Fruit fly (Drosophila melanogaster) whole organism, embryonic: ENCODE results near the gene CG32625.

Source experiments
- Bgb ChIP-seq: fragments of 200-800 bp; sonication (Bioruptor generic); IDR thresholded peaks from 2 replicates; pipeline ENCODE4 v1.3.6; 2022; ENCODE audit warnings: missing biosample characterization, missing genetic modification characterization; ENCODE audit not compliant: partially characterized antibody
- CG10147 ChIP-seq: fragments of 200-800 bp; sonication (Bioruptor generic); optimal IDR thresholded peaks from 2 replicates; lab custom pipeline; 2019; ENCODE audit warnings: missing biosample characterization, mild to moderate bottlenecking, missing genetic modification characterization, moderate library complexity
- CG11398 ChIP-seq: fragments of 200-800 bp; sonication (Bioruptor generic); optimal IDR thresholded peaks from 2 replicates; lab custom pipeline; 2016; ENCODE audit warnings: missing biosample characterization, missing genetic modification characterization
- CG11560 ChIP-seq: fragments of 200-800 bp; sonication (Bioruptor generic); IDR thresholded peaks from 3 replicates; pipeline ENCODE4 v1.3.6; 2022; ENCODE audit warnings: missing biosample characterization, missing genetic modification characterization
- CG12104 ChIP-seq: fragments of 200-800 bp; sonication (Bioruptor generic); optimal IDR thresholded peaks from 3 replicates; lab custom pipeline; 2016; ENCODE audit warnings: missing biosample characterization, missing genetic modification characterization
- CG13287 ChIP-seq: fragments of 200-800 bp; sonication (Bioruptor generic); IDR thresholded peaks from 2 replicates; pipeline ENCODE4 v1.3.6; 2022; ENCODE audit warnings: missing biosample characterization, missing genetic modification characterization; ENCODE audit not compliant: partially characterized antibody
- CG15514 ChIP-seq: fragments of 200-800 bp; sonication (Bioruptor generic); optimal IDR thresholded peaks from 3 replicates; lab custom pipeline; 2017; ENCODE audit warnings: missing biosample characterization, missing genetic modification characterization, mild to moderate bottlenecking, moderate library complexity, missing genetic modification reagents
- CG1647 ChIP-seq: fragments of 200-800 bp; sonication (Bioruptor generic); optimal IDR thresholded peaks from 3 replicates; lab custom pipeline; 2016; ENCODE audit warnings: missing biosample characterization, missing genetic modification characterization
- CG17359 ChIP-seq: fragments of 200-800 bp; sonication (Bioruptor generic); optimal IDR thresholded peaks from 3 replicates; lab custom pipeline; 2018; ENCODE audit warnings: missing biosample characterization, mild to moderate bottlenecking, missing genetic modification characterization, moderate library complexity
- CG17912 ChIP-seq: fragments of 200-800 bp; sonication (Bioruptor generic); optimal IDR thresholded peaks from 2 replicates; lab custom pipeline; 2018; ENCODE audit warnings: missing biosample characterization, mild to moderate bottlenecking, missing genetic modification characterization
- CG2116 ChIP-seq: fragments of 200-800 bp; sonication (Bioruptor generic); optimal IDR thresholded peaks from 3 replicates; lab custom pipeline; 2018; ENCODE audit warnings: missing biosample characterization, mild to moderate bottlenecking, missing genetic modification characterization
- CG30020 ChIP-seq: fragments of 200-800 bp; optimal IDR thresholded peaks from 2 replicates; lab custom pipeline; 2019; ENCODE audit warnings: missing biosample characterization, mild to moderate bottlenecking, missing genetic modification characterization, moderate library complexity
- CG31224 ChIP-seq: fragments of 200-800 bp; sonication (Bioruptor generic); IDR thresholded peaks from 2 replicates; pipeline ENCODE4 v1.3.6; 2022; ENCODE audit warnings: missing biosample characterization, missing genetic modification characterization
- CG42726 ChIP-seq: fragments of 200-800 bp; sonication (Bioruptor generic); IDR thresholded peaks from 2 replicates; pipeline ENCODE4 v1.3.6; 2022; ENCODE audit warnings: missing biosample characterization, missing genetic modification characterization; ENCODE audit not compliant: partially characterized antibody
- CG4617 ChIP-seq: fragments of 200-800 bp; sonication (Bioruptor generic); optimal IDR thresholded peaks from 3 replicates; lab custom pipeline; 2016; ENCODE audit warnings: missing biosample characterization, missing genetic modification characterization, borderline replicate concordance
- CG5180 ChIP-seq: fragments of 200-800 bp; sonication (Bioruptor generic); optimal IDR thresholded peaks from 3 replicates; lab custom pipeline; 2017; ENCODE audit warnings: missing biosample characterization, missing genetic modification characterization, mild to moderate bottlenecking, moderate library complexity, missing genetic modification reagents
- CG6791 ChIP-seq: fragments of 200-800 bp; sonication (Bioruptor generic); IDR thresholded peaks from 3 replicates; pipeline ENCODE4 v1.3.6; 2022; ENCODE audit warnings: missing biosample characterization, missing genetic modification characterization; ENCODE audit not compliant: partially characterized antibody
- CG6813 ChIP-seq: fragments of 200-800 bp; sonication (Bioruptor generic); optimal IDR thresholded peaks from 2 replicates; lab custom pipeline; 2017; ENCODE audit warnings: missing biosample characterization, missing genetic modification characterization, mild to moderate bottlenecking, moderate library complexity, missing genetic modification reagents
- CG7745 ChIP-seq: fragments of 200-800 bp; sonication (Bioruptor generic); optimal IDR thresholded peaks from 2 replicates; lab custom pipeline; 2018; ENCODE audit warnings: missing biosample characterization, mild to moderate bottlenecking, missing genetic modification characterization, moderate library complexity
- CG8290 ChIP-seq, 3 experiments: fragments of 200-800 bp; sonication (Bioruptor generic); optimal IDR thresholded peaks; 2 replicates each; lab custom pipeline; 2016 to 2019; ENCODE audit warnings: missing biosample characterization in 3 of 3, missing genetic modification characterization in 3 of 3, mild to moderate bottlenecking in 2 of 3, moderate library complexity in 1 of 3
- CG8924 ChIP-seq: fragments of 200-800 bp; optimal IDR thresholded peaks from 3 replicates; lab custom pipeline; 2019; ENCODE audit warnings: missing biosample characterization, mild to moderate bottlenecking, missing genetic modification characterization, moderate library complexity
- Camta ChIP-seq: fragments of 200-800 bp; sonication (Bioruptor generic); optimal IDR thresholded peaks from 2 replicates; lab custom pipeline; 2016; ENCODE audit warnings: missing biosample characterization, missing genetic modification characterization
- CkIIα-i1 ChIP-seq: fragments of 200-800 bp; sonication (Bioruptor generic); IDR thresholded peaks from 2 replicates; pipeline ENCODE4 v1.3.6; 2022; ENCODE audit warnings: missing biosample characterization, missing genetic modification characterization
- D ChIP-seq, 2 experiments: fragments of 200-800 bp in 1 of 2; fragments of >200 bp in 1 of 2; sonication (Bioruptor generic) in 1 of 2; optimal IDR thresholded peaks; 2 replicates in 1 of 2; 3 replicates in 1 of 2; lab custom pipeline; 2017; ENCODE audit warnings: mild to moderate bottlenecking in 1 of 2, missing biosample characterization in 1 of 2, missing genetic modification characterization in 1 of 2, missing genetic modification reagents in 1 of 2
- Dbx ChIP-seq: fragments of 200-800 bp; sonication (Bioruptor generic); IDR thresholded peaks from 3 replicates; pipeline ENCODE4 v1.3.6; 2022; ENCODE audit warnings: missing biosample characterization, missing genetic modification characterization
- Deaf1 ChIP-seq: fragments of 200-800 bp; optimal IDR thresholded peaks from 3 replicates; lab custom pipeline; 2019; ENCODE audit warnings: missing biosample characterization, mild to moderate bottlenecking, missing genetic modification characterization, moderate library complexity
- Dref ChIP-seq: fragments of 200-800 bp; sonication (Bioruptor generic); IDR thresholded peaks from 2 replicates; pipeline ENCODE4 v1.3.6; 2022; ENCODE audit warnings: missing biosample characterization, missing genetic modification characterization
- ERR ChIP-seq: fragments of 200-800 bp; sonication (Bioruptor generic); optimal IDR thresholded peaks from 2 replicates; lab custom pipeline; 2016; ENCODE audit warnings: missing biosample characterization, missing genetic modification characterization
- H2.0 ChIP-seq: fragments of 200-800 bp; sonication (Bioruptor generic); IDR thresholded peaks from 2 replicates; pipeline ENCODE4 v1.3.6; 2022; ENCODE audit warnings: missing biosample characterization, missing genetic modification characterization
- Mes4 ChIP-seq: fragments of 200-800 bp; sonication (Bioruptor generic); optimal IDR thresholded peaks from 2 replicates; lab custom pipeline; 2016; ENCODE audit warnings: missing biosample characterization, missing genetic modification characterization
- Pdp1 ChIP-seq, 2 experiments: fragments of 200-800 bp; sonication (Bioruptor generic); optimal IDR thresholded peaks; 3 replicates each; lab custom pipeline; 2016; ENCODE audit warnings: missing biosample characterization in 2 of 2, missing genetic modification characterization in 2 of 2, mild to moderate bottlenecking in 1 of 2, moderate library complexity in 1 of 2
- Scr ChIP-seq: fragments of 200-800 bp; sonication (Bioruptor generic); IDR thresholded peaks from 2 replicates; pipeline ENCODE4 v1.3.6; 2022; ENCODE audit warnings: missing biosample characterization, missing genetic modification characterization; ENCODE audit not compliant: partially characterized antibody
- Sox102F ChIP-seq: fragments of 200-800 bp; sonication (Bioruptor generic); optimal IDR thresholded peaks from 2 replicates; lab custom pipeline; 2018; ENCODE audit warnings: missing biosample characterization, mild to moderate bottlenecking, missing genetic modification characterization, moderate library complexity
- amos ChIP-seq: fragments of 200-800 bp; sonication (Bioruptor generic); IDR thresholded peaks from 2 replicates; pipeline ENCODE4 v1.3.6; 2022; ENCODE audit warnings: missing biosample characterization, missing genetic modification characterization; ENCODE audit not compliant: partially characterized antibody
- ara ChIP-seq: fragments of 200-800 bp; sonication (Bioruptor generic); IDR thresholded peaks from 2 replicates; pipeline ENCODE4 v1.3.6; 2022; ENCODE audit warnings: missing biosample characterization, missing genetic modification characterization
- bbx ChIP-seq: fragments of 200-800 bp; sonication (Bioruptor generic); IDR thresholded peaks from 2 replicates; pipeline ENCODE4 v1.3.6; 2022; ENCODE audit warnings: missing biosample characterization, missing genetic modification characterization; ENCODE audit not compliant: partially characterized antibody
- cad ChIP-seq: fragments of >200 bp; optimal IDR thresholded peaks from 2 replicates; lab custom pipeline; 2017; ENCODE audit warnings: missing biosample characterization, missing genetic modification characterization
- chif ChIP-seq, 2 experiments: fragments of 200-800 bp; sonication (Bioruptor generic); optimal IDR thresholded peaks; 3 replicates each; lab custom pipeline; 2016; ENCODE audit warnings: missing biosample characterization in 2 of 2, missing genetic modification characterization in 2 of 2
- chinmo ChIP-seq: fragments of 200-800 bp; sonication (Bioruptor generic); IDR thresholded peaks from 4 replicates; pipeline ENCODE4 v1.3.6; 2022; ENCODE audit warnings: missing biosample characterization, missing genetic modification characterization; ENCODE audit not compliant: partially characterized antibody
- ci ChIP-seq: fragments of 200-800 bp; sonication (Bioruptor generic); IDR thresholded peaks from 3 replicates; pipeline ENCODE4 v1.3.6; 2022; ENCODE audit warnings: missing biosample characterization, missing genetic modification characterization
- corto ChIP-seq: fragments of 200-800 bp; sonication (Bioruptor generic); optimal IDR thresholded peaks from 2 replicates; lab custom pipeline; 2016; ENCODE audit warnings: missing biosample characterization, mild to moderate bottlenecking, missing genetic modification characterization, moderate library complexity
- dmrt11E ChIP-seq: fragments of 200-800 bp; sonication (Bioruptor generic); optimal IDR thresholded peaks from 3 replicates; lab custom pipeline; 2018; ENCODE audit warnings: missing biosample characterization, mild to moderate bottlenecking, missing genetic modification characterization, moderate library complexity
- emc ChIP-seq: fragments of 200-800 bp; sonication (Bioruptor generic); optimal IDR thresholded peaks from 2 replicates; lab custom pipeline; 2016; ENCODE audit warnings: missing biosample characterization, missing genetic modification characterization
- en ChIP-seq: fragments of 200-800 bp; sonication (Bioruptor generic); optimal IDR thresholded peaks from 2 replicates; lab custom pipeline; 2016; ENCODE audit warnings: missing biosample characterization, missing genetic modification characterization
- gce ChIP-seq: fragments of 200-800 bp; sonication (Bioruptor generic); IDR thresholded peaks from 3 replicates; pipeline ENCODE4 v1.3.6; 2022; ENCODE audit warnings: missing biosample characterization, missing genetic modification characterization
- pho ChIP-seq: fragments of 200-800 bp; sonication (Bioruptor generic); optimal IDR thresholded peaks from 2 replicates; lab custom pipeline; 2016; ENCODE audit warnings: missing biosample characterization, missing genetic modification characterization
- phol ChIP-seq: fragments of 200-800 bp; sonication (Bioruptor generic); optimal IDR thresholded peaks from 3 replicates; lab custom pipeline; 2018; ENCODE audit warnings: missing biosample characterization, mild to moderate bottlenecking, missing genetic modification characterization, moderate library complexity
- unc-4 ChIP-seq: fragments of 200-800 bp; sonication (Bioruptor generic); IDR thresholded peaks from 2 replicates; pipeline ENCODE4 v1.3.6; 2022; ENCODE audit warnings: missing biosample characterization, missing genetic modification characterization; ENCODE audit not compliant: partially characterized antibody
- zfh1 ChIP-seq: fragments of 200-800 bp; sonication (Bioruptor generic); IDR thresholded peaks from 3 replicates; pipeline ENCODE4 v1.3.6; 2022; ENCODE audit warnings: missing biosample characterization, missing genetic modification characterization

The CG32625 gene

DNA sequence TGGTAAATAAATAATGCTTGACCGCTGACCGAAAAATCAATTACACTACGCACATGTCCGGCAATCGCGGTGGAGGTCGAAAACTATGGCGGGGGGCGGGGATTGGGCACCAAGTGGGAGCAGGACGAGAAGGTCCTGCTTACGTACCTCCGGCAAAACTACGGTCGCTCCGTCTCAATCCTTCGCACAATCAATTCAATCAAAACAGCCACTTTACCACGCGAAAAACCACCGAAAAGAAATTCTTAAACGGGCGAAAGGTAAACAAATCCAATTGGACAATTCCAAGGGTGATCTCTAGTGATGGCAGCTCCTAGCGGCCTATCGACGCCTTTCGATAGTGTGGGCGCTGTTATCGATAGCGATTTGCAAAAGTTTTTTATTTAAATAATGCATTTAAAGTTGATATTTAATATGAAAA lies 38.6 kb downstream of the CG32625 start, which contains the start of gene Nadsyn (continued):
- no peak for TF ChIP-seq H2.0 (GFP tag; lab: Robert Waterston, UW)
- TF ChIP-seq Dref (GFP tag; lab: Robert Waterston, UW): peak; percentile 85
- peak; percentile 66; the same call in 1 of the 2 replicates for TF ChIP-seq CG42726 (GFP tag; lab: Robert Waterston, UW)
- no peak for TF ChIP-seq Mes4
- TF ChIP-seq chinmo (GFP tag; lab: Robert Waterston, UW): 0 out of 4 replicates have a peak, but pooled peaks have one; percentile 61
- TF ChIP-seq en (GFP tag; lab: Kevin White, UChicago): no peak
- TF ChIP-seq ci: 0 out of 3 replicates have a peak, but pooled peaks have one; percentile 31
- TF ChIP-seq CG4617 (GFP tag; lab: Kevin White, UChicago): peak; percentile 14
- TF ChIP-seq amos (GFP tag; lab: Robert Waterston, UW): peak; percentile 89
- no peak for TF ChIP-seq CG7745 (tag; lab: Kevin White, UChicago)
- peak; percentile 86 for TF ChIP-seq Scr (GFP tag; lab: Robert Waterston, UW)
- TF ChIP-seq ERR (GFP tag; lab: Kevin White, UChicago): no peak
- no peak for TF ChIP-seq CG11560 (tag; lab: Robert Waterston, UW)
- TF ChIP-seq CG10147: no peak
- no peak for TF ChIP-seq emc (GFP tag; lab: Kevin White, UChicago)
- TF ChIP-seq CG17359 (tag; lab: Kevin White, UChicago): no peak
- no peak for TF ChIP-seq Sox102F (GFP tag; lab: Kevin White, UChicago)
- peak; percentile 85 for TF ChIP-seq CG13287 (GFP tag; lab: Robert Waterston, UW)
- no peak for TF ChIP-seq Deaf1
- TF ChIP-seq D (optimal IDR thresholded peaks at IDR 0.05; lab: Kevin White, UChicago): no peak
- TF ChIP-seq D (GFP tag; optimal IDR thresholded peaks at IDR 0.05; lab: Kevin White, UChicago): no peak
- TF ChIP-seq corto: no peak
- TF ChIP-seq unc-4: peak; percentile 81
- no peak for TF ChIP-seq gce (GFP tag; lab: Robert Waterston, UW)
- TF ChIP-seq ara (GFP tag; lab: Robert Waterston, UW): no peak
- TF ChIP-seq CG2116 (GFP tag; lab: Kevin White, UChicago): peak; percentile 49
- TF ChIP-seq Pdp1 (GFP tag; optimal IDR thresholded peaks at IDR 0.05; lab: Kevin White, UChicago): no peak
- no peak for TF ChIP-seq CkIIα-i1 (GFP tag; lab: Robert Waterston, UW)
- TF ChIP-seq cad (GFP tag; lab: Kevin White, UChicago): no peak
- no peak for TF ChIP-seq zfh1 (GFP tag; lab: Robert Waterston, UW)
- no peak for TF ChIP-seq CG8290 (GFP tag; optimal IDR thresholded peaks at IDR 0.05; lab: Kevin White, UChicago)
- TF ChIP-seq CG8290 (tag; optimal IDR thresholded peaks at IDR 0.05; lab: Kevin White, UChicago): no peak
- no peak for TF ChIP-seq CG11398 (GFP tag; lab: Kevin White, UChicago)
- TF ChIP-seq dmrt11E (tag; lab: Kevin White, UChicago): no peak
- TF ChIP-seq Bgb (GFP tag; lab: Robert Waterston, UW): peak; percentile 84
- no peak for TF ChIP-seq CG6813 (GFP tag; lab: Kevin White, UChicago)
- TF ChIP-seq CG15514: peak; percentile 39
- no peak for TF ChIP-seq Dbx
- TF ChIP-seq CG30020 (tag; lab: Kevin White, UChicago): peak; percentile 7
- TF ChIP-seq phol (tag; lab: Kevin White, UChicago): peak; percentile 19
- no peak for TF ChIP-seq chif (GFP tag; optimal IDR thresholded peaks at IDR 0.05; lab: Kevin White, UChicago)
- no peak for TF ChIP-seq Camta
- peak; percentile 80 for TF ChIP-seq CG6791 (GFP tag; lab: Robert Waterston, UW)
- TF ChIP-seq CG5180: no peak
- TF ChIP-seq CG8924: no peak
- TF ChIP-seq CG12104: no peak
- no peak for TF ChIP-seq CG17912
- TF ChIP-seq pho: no peak
- TF ChIP-seq CG31224 (GFP tag; lab: Robert Waterston, UW): no peak
- peak; percentile 81 for TF ChIP-seq bbx (GFP tag; lab: Robert Waterston, UW)
- no peak for TF ChIP-seq CG1647 (GFP tag; lab: Kevin White, UChicago)
